Fruit fly (Drosophila melanogaster) ovary, adult (tissue): ENCODE measurements around the gene Cyp12a5.

Experiments used
- CG17801 ChIP-seq: fragments of 200-800 bp; optimal IDR thresholded peaks from 2 replicates; lab custom pipeline; 2019; ENCODE audit warnings: missing biosample characterization, mild to moderate bottlenecking, missing genetic modification characterization, moderate library complexity; ENCODE audit not compliant: partially characterized antibody

Cyp12a5 gene

dm6 chr3R:19156670-19157402 lies 24.4 kb downstream of the Cyp12a5 start, which contains the start of gene nanos:
TSS of gene nanos (plus strand) at chr3R:19157238.
- TF ChIP-seq CG17801 (GFP tag; lab: Kevin White, UChicago): peak; percentile 38

- TF ChIP-seq CG17801 (GFP tag; lab: Kevin White, UChicago): peak; percentile 86
Measured at dm6 chr3R:19157997-19158396, 25.5 kb downstream of the Cyp12a5 start.

dm6 chr3R:19159778-19160177 lies 27.3 kb downstream of the Cyp12a5 start, which contains the start of gene CG11779:
TSS of gene CG11779 (minus strand) at chr3R:19159878.
- no peak for TF ChIP-seq CG17801 (GFP tag; lab: Kevin White, UChicago)

dm6 chr3R:19162135-19162616 lies 29.7 kb downstream of the Cyp12a5 start, which contains the start of the genes CG42359 and Nsun5:
TSS of gene CG42359 (minus strand) at chr3R:19162300.
TSS of gene Nsun5 (minus strand) at chr3R:19162300.
- TF ChIP-seq CG17801 (GFP tag; lab: Kevin White, UChicago): peak; percentile 87

- TF ChIP-seq CG17801 (GFP tag; lab: Kevin White, UChicago): peak; percentile 83
Measured at dm6 chr3R:19163972-19164819, 31.7 kb downstream of the Cyp12a5 start, which contains the start of gene sqz. TSS of gene sqz (plus strand) at chr3R:19164211.

dm6 chr3R:19164873-19165456 lies 32.5 kb downstream of the Cyp12a5 start:
- TF ChIP-seq CG17801 (GFP tag; lab: Kevin White, UChicago): peak; percentile 3

- TF ChIP-seq CG17801 (GFP tag; lab: Kevin White, UChicago): peak; percentile 75
Measured at dm6 chr3R:19165620-19166055, 33.2 kb downstream of the Cyp12a5 start.

dm6 chr3R:19166077-19166778 lies 33.8 kb downstream of the Cyp12a5 start:
- no peak for TF ChIP-seq CG17801 (GFP tag; lab: Kevin White, UChicago)

dm6 chr3R:19167521-19167920 lies 35.1 kb downstream of the Cyp12a5 start:
- peak; percentile 60 for TF ChIP-seq CG17801 (GFP tag; lab: Kevin White, UChicago)

- no peak for TF ChIP-seq CG17801 (GFP tag; lab: Kevin White, UChicago)
Measured at dm6 chr3R:19174512-19174911, 42.1 kb downstream of the Cyp12a5 start.

- TF ChIP-seq CG17801 (GFP tag; lab: Kevin White, UChicago): no peak
Measured at dm6 chr3R:19176700-19177099, 44.3 kb downstream of the Cyp12a5 start, which contains the start of gene CG14282. TSS of gene CG14282 (plus strand) at chr3R:19177000.

- no peak for TF ChIP-seq CG17801 (GFP tag; lab: Kevin White, UChicago)
Measured at dm6 chr3R:19180263-19180893, 47.9 kb downstream of the Cyp12a5 start, which contains the start of the genes CG5555 and myd. TSS of gene CG5555 (minus strand) at chr3R:19180538. TSS of gene myd (plus strand) at chr3R:19180659.

- no peak for TF ChIP-seq CG17801 (GFP tag; lab: Kevin White, UChicago)
Measured at dm6 chr3R:19181214-19181613, 48.8 kb downstream of the Cyp12a5 start.
